Fruit fly (Drosophila melanogaster): ENCODE data around the gene GstD1.

dm6 chr3R:12376828-12377227, 7.8 kb upstream of the GstD1 start, which contains the start of gene GstD6:
- TF ChIP-seq usp (GFP tag; optimal IDR thresholded peaks at IDR 0.05), result no peak
- no peak for TF ChIP-seq Dll (optimal IDR thresholded peaks at IDR 0.05)
- TF ChIP-seq CG8478 (optimal IDR thresholded peaks at IDR 0.05), result no peak
- TF ChIP-seq psq (optimal IDR thresholded peaks at IDR 0.05), result no peak
- TF ChIP-seq pan (optimal IDR thresholded peaks at IDR 0.05), result no peak
- TF ChIP-seq EcR (GFP tag; optimal IDR thresholded peaks at IDR 0.05), result no peak
